Worm (Caenorhabditis elegans): ENCODE data around the gene Y2H9A.6.

Gene Y2H9A.6

DNA sequence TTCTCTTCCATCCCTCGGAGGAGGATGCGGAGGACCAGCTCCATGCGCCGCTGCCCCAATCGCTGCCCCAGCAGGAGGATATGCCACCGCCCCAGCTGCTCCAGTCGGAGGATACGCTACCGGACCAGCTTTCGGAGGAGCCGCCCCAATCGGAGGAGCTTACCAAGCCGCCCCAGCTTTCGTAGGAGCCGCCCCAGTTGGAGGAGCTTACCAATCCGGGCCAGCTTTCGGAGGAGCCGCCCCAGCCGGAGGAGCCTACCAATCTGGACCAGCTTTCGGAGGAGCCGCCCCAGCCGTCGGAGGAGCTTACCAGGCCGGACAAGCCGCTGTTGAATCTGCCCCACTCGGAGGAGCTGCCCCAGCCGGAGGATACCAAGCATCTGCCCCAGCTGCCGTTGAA is 28.2 kb upstream of the Y2H9A.6 start:
- peak; percentile 26 for TF ChIP-seq fkh-6 (tag; optimal IDR thresholded peaks at IDR 0.05)
- TF ChIP-seq nhr-232 (tag; optimal IDR thresholded peaks at IDR 0.05): peak; percentile 21
- TF ChIP-seq fax-1 (tag; optimal IDR thresholded peaks at IDR 0.05): no peak
- peak; percentile 59 for TF ChIP-seq K02D7.2 (tag; optimal IDR thresholded peaks at IDR 0.05)
- no peak for TF ChIP-seq ceh-19 (GFP tag; optimal IDR thresholded peaks at IDR 0.05)
- TF ChIP-seq sdc-2 (tag; optimal IDR thresholded peaks at IDR 0.05): peak; percentile 12
- peak; percentile 73 for TF ChIP-seq T23F11.4 (GFP tag; optimal IDR thresholded peaks at IDR 0.05)
- TF ChIP-seq che-1 (tag; optimal IDR thresholded peaks at IDR 0.05): peak; percentile 35
- TF ChIP-seq ceh-6 (GFP tag; optimal IDR thresholded peaks at IDR 0.05): no peak
- no peak for TF ChIP-seq hlh-8 (tag; optimal IDR thresholded peaks at IDR 0.05)
- no peak for TF ChIP-seq ceh-31 (tag; optimal IDR thresholded peaks at IDR 0.05)

DNA sequence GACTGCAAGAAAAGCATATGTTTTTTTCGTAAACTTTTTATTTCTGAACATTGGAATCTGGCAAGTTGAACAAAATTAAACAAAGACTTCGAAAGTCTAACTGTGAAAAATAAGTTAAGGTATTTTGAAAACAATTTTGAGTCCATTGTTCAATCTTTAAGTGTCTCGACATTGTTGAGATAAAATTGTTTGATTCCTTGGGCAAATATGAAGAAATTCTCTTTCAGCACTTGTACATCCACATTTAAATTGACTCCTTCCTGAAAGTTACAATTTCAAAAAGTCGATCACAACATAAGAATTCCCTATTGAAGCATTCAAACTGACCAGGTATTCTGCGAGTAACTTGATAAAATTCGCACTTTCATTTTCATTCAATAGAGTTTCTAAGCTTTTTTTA is 27.6 kb upstream of the Y2H9A.6 start:
- no peak for TF ChIP-seq K02D7.2 (tag; optimal IDR thresholded peaks at IDR 0.05)
- TF ChIP-seq F13H6.1 (tag; optimal IDR thresholded peaks at IDR 0.05): no peak
- no peak for TF ChIP-seq ttx-3 (tag; optimal IDR thresholded peaks at IDR 0.05)
- TF ChIP-seq pha-2 (tag; optimal IDR thresholded peaks at IDR 0.05): no peak
- TF ChIP-seq ceh-22 (tag; optimal IDR thresholded peaks at IDR 0.05): no peak
- no peak for TF ChIP-seq pros-1 (tag; optimal IDR thresholded peaks at IDR 0.05)
- TF ChIP-seq sox-2 (GFP tag; IDR thresholded peaks at IDR 0.05): no peak
- TF ChIP-seq ceh-48 (tag; optimal IDR thresholded peaks at IDR 0.05): no peak
- no peak for TF ChIP-seq ahr-1 (tag; optimal IDR thresholded peaks at IDR 0.05)
- no peak for TF ChIP-seq lim-6 (tag; optimal IDR thresholded peaks at IDR 0.05)

DNA sequence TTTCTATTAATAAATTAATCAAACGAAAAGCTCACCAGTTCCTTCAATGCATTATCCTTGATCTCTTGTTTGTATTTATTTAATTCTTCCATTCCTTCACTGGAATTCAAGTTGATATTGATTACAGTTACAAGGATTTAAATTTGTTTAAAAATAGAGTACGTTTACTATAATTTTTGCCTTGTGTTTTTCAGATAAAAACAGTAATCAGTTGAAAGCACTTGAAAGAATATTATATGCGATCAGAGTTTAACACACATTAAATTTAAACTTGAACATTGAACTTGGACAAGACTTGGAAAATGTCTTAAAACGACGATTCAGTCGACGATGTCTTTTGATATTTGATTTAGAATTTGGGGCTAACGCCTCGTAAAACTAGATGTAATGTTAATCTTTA is 26.1 kb upstream of the Y2H9A.6 start, which contains the start of gene F53F1.6:
F53F1.6 (minus strand) TSS at position 101 of the 400 bp plus-strand sequence.
- TF ChIP-seq sdc-2 (tag; optimal IDR thresholded peaks at IDR 0.05) (no peak), fax-1 (tag; optimal IDR thresholded peaks at IDR 0.05) (no peak), unc-3 (GFP tag; conservative IDR thresholded peaks at IDR 0.05) (no peak), unc-3 (tag; optimal IDR thresholded peaks at IDR 0.05) (no peak), madf-2 (tag; optimal IDR thresholded peaks at IDR 0.05) (no peak), nhr-11 (tag; optimal IDR thresholded peaks at IDR 0.05) (no peak), ceh-45 (GFP tag; IDR thresholded peaks at IDR 0.05) (no peak)

DNA sequence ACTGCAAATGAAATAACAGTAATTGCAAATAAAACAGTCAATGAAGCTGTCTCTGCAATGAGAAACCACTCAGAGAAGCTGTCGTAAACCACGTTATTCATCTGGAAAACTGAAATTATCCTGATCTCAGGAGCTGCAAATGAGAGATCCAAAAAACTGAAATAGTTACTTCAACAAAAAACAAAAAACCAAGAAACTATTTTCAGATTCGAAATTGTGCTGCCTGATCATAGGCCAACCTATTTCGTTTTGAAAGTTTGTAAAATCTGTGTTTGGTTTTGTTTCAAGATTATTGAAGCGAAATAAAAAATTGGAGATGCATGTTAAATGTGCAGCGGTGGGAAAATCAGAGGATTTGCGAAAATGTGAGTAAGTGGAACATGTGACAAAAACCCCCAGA is 23.0 kb upstream of the Y2H9A.6 start, which contains the start of gene srv-8:
srv-8 (minus strand) TSS at position 101 of the 400 bp plus-strand sequence.
- TF ChIP-seq mec-3 (tag; optimal IDR thresholded peaks at IDR 0.05; ENCODE audit: borderline replicate concordance) (no peak), che-1 (tag; optimal IDR thresholded peaks at IDR 0.05) (no peak), ref-2 (tag; optimal IDR thresholded peaks at IDR 0.05) (no peak), lin-11 (tag; optimal IDR thresholded peaks at IDR 0.05) (no peak), K09A11.1 (tag; optimal IDR thresholded peaks at IDR 0.05; ENCODE audit: insufficient read depth) (no peak), T23F11.4 (GFP tag; optimal IDR thresholded peaks at IDR 0.05) (no peak), ceh-30 (tag; optimal IDR thresholded peaks at IDR 0.05) (no peak), dve-1 (tag; optimal IDR thresholded peaks at IDR 0.05) (no peak), ets-4 (tag; optimal IDR thresholded peaks at IDR 0.05) (no peak)

DNA sequence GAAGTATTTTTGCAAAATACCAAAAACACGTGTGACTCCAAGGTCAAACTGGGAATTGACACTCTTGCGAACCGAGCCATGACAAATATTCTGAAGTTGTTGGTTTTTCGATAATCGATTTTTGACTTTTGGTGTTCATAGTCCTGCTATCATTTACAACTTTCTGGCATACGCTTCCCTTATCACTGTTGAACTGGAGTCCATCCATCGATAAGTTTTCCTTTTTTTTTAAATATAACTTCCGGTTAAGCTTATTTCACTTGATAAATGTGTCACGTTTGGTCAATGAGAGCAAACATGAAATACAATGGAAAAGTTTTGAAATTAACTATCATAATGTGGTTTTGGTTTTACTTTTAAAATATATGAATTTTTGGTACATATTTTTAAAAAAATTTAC is 21.9 kb upstream of the Y2H9A.6 start:
- no peak for TF ChIP-seq ceh-31 (tag; optimal IDR thresholded peaks at IDR 0.05)
- no peak for TF ChIP-seq gmeb-2 (tag; optimal IDR thresholded peaks at IDR 0.05)
- TF ChIP-seq ceh-34 (tag; optimal IDR thresholded peaks at IDR 0.05): no peak
- TF ChIP-seq hlh-8 (tag; optimal IDR thresholded peaks at IDR 0.05): no peak
- no peak for TF ChIP-seq pag-3 (tag; optimal IDR thresholded peaks at IDR 0.05; ENCODE audit: borderline replicate concordance)
- TF ChIP-seq hlh-13 (GFP tag; optimal IDR thresholded peaks at IDR 0.05): no peak
- no peak for TF ChIP-seq fkh-10 (GFP tag; optimal IDR thresholded peaks at IDR 0.05)
- TF ChIP-seq ets-4 (tag; optimal IDR thresholded peaks at IDR 0.05): no peak
- no peak for TF ChIP-seq ceh-18 (tag; optimal IDR thresholded peaks at IDR 0.05)
- TF ChIP-seq odd-2 (tag; optimal IDR thresholded peaks at IDR 0.05): no peak
- no peak for TF ChIP-seq C38D4.7 (GFP tag; optimal IDR thresholded peaks at IDR 0.05)
- no peak for TF ChIP-seq C08G9.2 (tag; optimal IDR thresholded peaks at IDR 0.05)
- TF ChIP-seq unc-3 (GFP tag; conservative IDR thresholded peaks at IDR 0.05): no peak
- no peak for TF ChIP-seq unc-3 (tag; optimal IDR thresholded peaks at IDR 0.05)
- no peak for TF ChIP-seq nhr-232 (tag; optimal IDR thresholded peaks at IDR 0.05)
- no peak for TF ChIP-seq ceh-2 (tag; optimal IDR thresholded peaks at IDR 0.05)
- TF ChIP-seq hlh-30 (tag; optimal IDR thresholded peaks at IDR 0.05; ENCODE audit: insufficient read depth): no peak
- no peak for TF ChIP-seq T23F11.4 (GFP tag; optimal IDR thresholded peaks at IDR 0.05)
- no peak for TF ChIP-seq sox-4 (tag; optimal IDR thresholded peaks at IDR 0.05)

All from whole organism, late embryonic.